Worm (Caenorhabditis elegans) whole organism, midembryonic: ENCODE measurements around the gene F36H12.5.

Experiments used
- T22C8.4 ChIP-seq: fragments of 200-800 bp; sonication (Bioruptor generic); IDR thresholded peaks from 2 replicates; pipeline ENCODE4 v1.3.6; 2022; ENCODE audit warnings: missing genetic modification characterization, missing compliant biosample characterization
- cog-1 ChIP-seq: sonication (generic microtip); optimal IDR thresholded peaks from 2 replicates; lab custom pipeline; 2016; ENCODE audit warnings: missing genetic modification characterization, missing compliant biosample characterization
- flt-1 ChIP-seq: fragments of 200-800 bp; sonication (Bioruptor generic); IDR thresholded peaks from 2 replicates; pipeline ENCODE4 v1.3.6; 2022; ENCODE audit warnings: missing genetic modification characterization, missing compliant biosample characterization
- ref-1 ChIP-seq: fragments of 200-800 bp; sonication (Bioruptor generic); conservative IDR thresholded peaks from 2 replicates; pipeline ENCODE4 v1.3.6; 2022; ENCODE audit warnings: missing genetic modification reagents, missing genetic modification characterization, missing compliant biosample characterization
- tab-1 ChIP-seq: fragments of 200-800 bp; sonication (Bioruptor generic); IDR thresholded peaks from 2 replicates; pipeline ENCODE4 v1.3.6; 2022; ENCODE audit warnings: missing genetic modification characterization, missing compliant biosample characterization
- ztf-23 ChIP-seq: fragments of 200-800 bp; sonication (Bioruptor generic); IDR thresholded peaks from 2 replicates; pipeline ENCODE4 v1.3.6; 2022; ENCODE audit warnings: missing genetic modification reagents, missing genetic modification characterization, missing compliant biosample characterization
- ztf-29 ChIP-seq: fragments of 200-800 bp; sonication (Bioruptor generic); IDR thresholded peaks from 2 replicates; pipeline ENCODE4 v1.3.6; 2022; ENCODE audit warnings: missing genetic modification reagents, missing genetic modification characterization, missing compliant biosample characterization

DNA sequence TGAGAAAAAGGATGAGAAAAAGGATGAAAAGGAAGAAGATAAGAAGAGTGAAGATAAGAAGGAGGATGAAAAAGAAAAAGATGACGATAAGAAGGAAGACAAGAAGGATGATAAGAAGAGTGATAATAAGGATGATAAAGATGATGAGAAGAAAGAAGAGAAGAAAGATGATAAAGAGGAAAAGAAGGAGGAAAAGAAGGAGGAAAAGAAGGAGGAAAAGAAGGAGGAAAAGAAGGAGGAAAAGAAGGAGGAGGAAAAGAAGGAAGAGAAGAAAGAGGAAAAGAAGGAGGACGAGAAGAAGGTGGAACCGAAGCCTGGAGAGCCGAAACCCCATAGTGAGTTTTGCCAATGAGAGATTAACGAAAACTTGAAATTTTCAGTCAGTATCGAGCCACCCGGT is 6.8 kb downstream of the F36H12.5 start:
- TF ChIP-seq cog-1 (tag; lab: Kevin White, UChicago) (no peak), flt-1 (GFP tag; lab: Robert Waterston, UW) (no peak), ref-1 (GFP tag; lab: Robert Waterston, UW) (no peak), ztf-23 (GFP tag; lab: Robert Waterston, UW) (no peak), tab-1 (GFP tag; lab: Robert Waterston, UW) (no peak), T22C8.4 (GFP tag; lab: Robert Waterston, UW) (no peak), ztf-29 (GFP tag; lab: Robert Waterston, UW) (no peak)
